Worm (Caenorhabditis elegans) whole organism, midembryonic: ENCODE results near the gene C06B3.6.

ENCODE experiments used
- T22C8.4 ChIP-seq: fragments of 200-800 bp; sonication (Bioruptor generic); IDR thresholded peaks from 2 replicates; pipeline ENCODE4 v1.3.6; 2022; ENCODE audit warnings: missing genetic modification characterization, missing compliant biosample characterization
- cog-1 ChIP-seq: sonication (generic microtip); optimal IDR thresholded peaks from 2 replicates; lab custom pipeline; 2016; ENCODE audit warnings: missing genetic modification characterization, missing compliant biosample characterization
- flt-1 ChIP-seq: fragments of 200-800 bp; sonication (Bioruptor generic); IDR thresholded peaks from 2 replicates; pipeline ENCODE4 v1.3.6; 2022; ENCODE audit warnings: missing genetic modification characterization, missing compliant biosample characterization
- klf-2 ChIP-seq: fragments of 200-800 bp; sonication (Bioruptor generic); conservative IDR thresholded peaks from 2 replicates; pipeline ENCODE4 v1.3.6; 2022; ENCODE audit warnings: missing genetic modification reagents, missing genetic modification characterization, missing compliant biosample characterization
- med-1 ChIP-seq: sonication (generic microtip); optimal IDR thresholded peaks from 2 replicates; lab custom pipeline; 2017; ENCODE audit warnings: missing genetic modification characterization, mild to moderate bottlenecking, missing compliant biosample characterization, antibody characterized with exemption, missing genetic modification reagents; ENCODE audit not compliant: insufficient read depth
- ref-1 ChIP-seq: fragments of 200-800 bp; sonication (Bioruptor generic); conservative IDR thresholded peaks from 2 replicates; pipeline ENCODE4 v1.3.6; 2022; ENCODE audit warnings: missing genetic modification reagents, missing genetic modification characterization, missing compliant biosample characterization
- tab-1 ChIP-seq: fragments of 200-800 bp; sonication (Bioruptor generic); IDR thresholded peaks from 2 replicates; pipeline ENCODE4 v1.3.6; 2022; ENCODE audit warnings: missing genetic modification characterization, missing compliant biosample characterization
- ztf-23 ChIP-seq: fragments of 200-800 bp; sonication (Bioruptor generic); IDR thresholded peaks from 2 replicates; pipeline ENCODE4 v1.3.6; 2022; ENCODE audit warnings: missing genetic modification reagents, missing genetic modification characterization, missing compliant biosample characterization
- ztf-29 ChIP-seq: fragments of 200-800 bp; sonication (Bioruptor generic); IDR thresholded peaks from 2 replicates; pipeline ENCODE4 v1.3.6; 2022; ENCODE audit warnings: missing genetic modification reagents, missing genetic modification characterization, missing compliant biosample characterization

The C06B3.6 gene

DNA sequence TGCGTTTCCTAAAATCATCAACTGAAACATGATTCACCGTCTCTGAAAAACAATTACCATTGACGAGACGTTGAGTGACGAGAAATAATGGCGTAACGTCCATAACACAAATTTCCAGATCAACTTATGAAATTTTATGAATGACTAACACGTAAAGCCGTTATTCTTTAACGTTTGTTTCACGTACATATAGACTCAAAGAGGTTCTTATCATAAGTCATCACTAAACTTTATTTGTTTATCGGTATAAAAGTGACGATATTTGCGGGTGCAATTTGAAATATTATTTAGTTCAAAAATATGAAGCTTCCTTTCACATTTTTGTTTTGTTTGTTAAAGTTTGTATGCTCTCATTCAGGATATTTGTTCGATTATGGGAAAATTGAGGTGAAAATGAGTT, 9.6 kb downstream of the C06B3.6 start, which contains the start of gene oac-3:
Gene oac-3, plus strand, starts transcription at position 301 of the 400 bp plus-strand sequence.
- no peak for TF ChIP-seq cog-1 (tag; lab: Kevin White, UChicago)
- no peak for TF ChIP-seq T22C8.4 (GFP tag; lab: Robert Waterston, UW)
- no peak for TF ChIP-seq klf-2 (GFP tag; lab: Robert Waterston, UW)
- TF ChIP-seq med-1 (GFP tag; lab: Kevin White, UChicago): no peak
- no peak for TF ChIP-seq ztf-23
- TF ChIP-seq flt-1 (GFP tag; lab: Robert Waterston, UW): no peak
- TF ChIP-seq ref-1 (GFP tag; lab: Robert Waterston, UW): no peak
- TF ChIP-seq ztf-29: no peak
- no peak for TF ChIP-seq tab-1 (GFP tag; lab: Robert Waterston, UW)

DNA sequence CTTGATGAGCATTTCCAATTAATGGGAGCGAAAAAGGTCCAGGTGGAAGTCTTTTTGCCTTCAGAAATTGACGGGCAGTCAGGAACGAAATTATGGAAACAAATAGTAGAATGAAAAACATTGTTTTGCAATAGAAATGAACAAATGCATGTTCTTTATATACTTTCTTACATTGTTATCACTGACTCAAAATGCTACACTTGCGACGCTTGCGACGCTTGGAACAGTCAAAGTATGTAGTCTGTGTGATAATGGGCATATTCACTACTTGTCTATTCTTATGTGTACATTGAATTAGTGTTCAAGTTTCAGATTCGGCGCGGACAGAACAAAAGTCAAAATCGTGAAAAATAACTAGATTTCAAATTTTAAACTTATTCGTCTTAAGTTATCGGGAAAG, 10.4 kb downstream of the C06B3.6 start, which contains the start of gene cyp-35C1:
Gene cyp-35C1, minus strand, starts transcription at position 132 of the 400 bp plus-strand sequence.
- TF ChIP-seq cog-1 (tag; lab: Kevin White, UChicago): no peak
- no peak for TF ChIP-seq klf-2 (GFP tag; lab: Robert Waterston, UW)
- no peak for TF ChIP-seq ztf-29
- no peak for TF ChIP-seq tab-1 (GFP tag; lab: Robert Waterston, UW)
- TF ChIP-seq ztf-23: no peak

DNA sequence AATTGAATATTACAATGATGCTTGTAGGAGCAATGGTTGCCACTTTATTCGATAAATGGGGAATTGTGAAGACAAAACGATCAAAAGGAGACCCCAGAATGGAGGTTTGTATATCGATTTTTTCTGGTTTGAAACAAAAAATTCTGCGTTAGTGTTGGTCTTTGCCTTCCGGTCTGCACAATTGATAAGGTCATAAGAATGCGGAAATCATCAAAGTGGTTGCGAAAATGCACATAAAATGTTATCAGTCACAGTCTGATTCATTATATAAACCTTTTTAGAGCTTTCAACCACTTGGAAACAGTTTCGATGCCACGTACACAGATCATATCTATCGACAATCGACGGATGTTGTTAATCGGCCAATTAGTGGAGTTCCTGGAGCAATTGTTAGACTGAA, 15.2 kb downstream of the C06B3.6 start:
- TF ChIP-seq ref-1 (GFP tag; lab: Robert Waterston, UW) (no peak), tab-1 (GFP tag; lab: Robert Waterston, UW) (no peak), T22C8.4 (GFP tag; lab: Robert Waterston, UW) (no peak), med-1 (GFP tag; lab: Kevin White, UChicago) (no peak)

DNA sequence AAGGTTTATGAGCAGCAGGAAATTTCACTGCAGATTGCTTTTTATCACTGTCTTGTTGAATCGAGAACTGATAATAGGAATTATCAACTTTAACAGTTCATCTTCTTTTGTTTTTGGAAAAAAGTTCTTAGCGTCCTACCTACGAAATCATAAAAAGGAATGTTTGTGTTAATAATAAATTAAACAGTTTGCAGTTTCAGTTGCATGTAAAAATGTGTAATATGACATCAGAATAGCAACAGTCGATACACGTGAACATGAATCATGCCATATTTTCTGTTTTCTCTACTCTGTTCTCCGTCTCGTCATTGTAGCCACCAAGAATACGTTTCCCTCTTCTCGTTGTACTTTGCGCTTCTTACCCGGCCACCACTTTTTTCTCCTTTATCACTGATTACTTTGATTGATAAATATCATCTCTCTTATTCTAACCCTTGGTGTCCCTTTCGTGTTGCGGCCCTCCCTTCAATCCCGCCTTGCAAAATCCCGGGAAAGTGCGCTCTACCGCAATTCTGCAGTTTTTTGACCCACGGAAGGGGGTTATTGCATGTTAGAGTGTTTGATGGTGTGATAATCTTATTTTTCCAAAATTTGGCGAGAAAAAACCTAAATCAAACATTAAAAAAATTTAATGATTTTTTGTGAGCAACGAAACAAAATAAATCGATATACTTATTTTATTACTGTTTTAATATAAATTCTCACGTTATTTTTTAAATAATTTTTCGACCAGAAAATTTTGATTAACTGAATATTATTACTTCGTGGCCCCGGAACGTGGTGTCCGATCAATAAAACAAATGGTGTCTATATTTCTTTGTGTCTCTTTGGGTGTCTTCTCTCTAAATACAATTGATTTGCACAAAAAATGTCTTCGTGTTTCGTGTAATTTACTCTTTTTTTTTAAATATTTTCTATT, 16.1 kb downstream of the C06B3.6 start, which contains the start of gene sptl-3:
Gene sptl-3, plus strand, starts transcription at position 869 of the 919 bp plus-strand sequence.
- TF ChIP-seq ztf-29: no peak
- no peak for TF ChIP-seq flt-1 (GFP tag; lab: Robert Waterston, UW)

DNA sequence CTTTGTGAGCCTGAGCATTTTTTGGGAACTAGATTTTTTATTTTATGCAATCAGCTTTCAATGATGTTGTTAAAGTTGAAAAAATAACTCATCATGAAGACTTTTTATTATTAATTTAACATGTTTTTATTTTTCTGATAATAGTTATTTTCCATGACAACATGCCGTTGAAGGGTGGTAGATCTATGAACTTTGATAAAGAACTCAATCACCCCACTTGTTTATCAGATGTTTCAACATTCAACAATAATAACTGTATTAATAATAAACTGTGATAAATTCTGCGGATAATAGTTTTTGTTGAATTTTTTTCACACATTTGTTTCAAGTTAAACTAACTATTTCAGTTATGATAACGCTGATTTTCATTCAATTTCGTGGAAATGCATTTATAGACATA, 17.3 kb downstream of the C06B3.6 start:
- no peak for TF ChIP-seq med-1 (GFP tag; lab: Kevin White, UChicago)
- no peak for TF ChIP-seq flt-1 (GFP tag; lab: Robert Waterston, UW)

DNA sequence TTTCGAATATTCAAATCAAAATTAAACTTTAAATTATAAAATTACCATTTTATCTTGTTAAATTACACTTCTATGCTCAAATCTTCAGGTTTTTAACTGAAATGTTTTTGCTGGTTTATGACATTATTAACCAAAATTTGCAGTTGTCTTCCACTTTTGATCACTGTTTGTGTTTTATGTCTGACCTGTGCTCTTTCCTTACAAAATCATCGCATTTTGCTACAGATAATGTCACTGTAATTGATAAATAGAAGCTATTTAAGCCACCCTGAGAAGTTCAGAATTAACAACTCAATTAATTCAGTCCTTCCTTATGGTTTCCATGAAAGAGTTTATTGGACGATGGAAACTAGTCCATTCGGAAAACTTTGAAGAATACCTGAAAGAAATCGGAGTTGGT, 18.3 kb downstream of the C06B3.6 start, which contains the start of gene lbp-8:
Gene lbp-8, plus strand, starts transcription at position 301 of the 400 bp plus-strand sequence.
- TF ChIP-seq klf-2 (GFP tag; lab: Robert Waterston, UW) (no peak), ztf-23 (no peak), T22C8.4 (GFP tag; lab: Robert Waterston, UW) (no peak), med-1 (GFP tag; lab: Kevin White, UChicago) (no peak), cog-1 (tag; lab: Kevin White, UChicago) (no peak), flt-1 (GFP tag; lab: Robert Waterston, UW) (no peak), tab-1 (GFP tag; lab: Robert Waterston, UW) (no peak), ztf-29 (no peak), ref-1 (GFP tag; lab: Robert Waterston, UW) (no peak)

DNA sequence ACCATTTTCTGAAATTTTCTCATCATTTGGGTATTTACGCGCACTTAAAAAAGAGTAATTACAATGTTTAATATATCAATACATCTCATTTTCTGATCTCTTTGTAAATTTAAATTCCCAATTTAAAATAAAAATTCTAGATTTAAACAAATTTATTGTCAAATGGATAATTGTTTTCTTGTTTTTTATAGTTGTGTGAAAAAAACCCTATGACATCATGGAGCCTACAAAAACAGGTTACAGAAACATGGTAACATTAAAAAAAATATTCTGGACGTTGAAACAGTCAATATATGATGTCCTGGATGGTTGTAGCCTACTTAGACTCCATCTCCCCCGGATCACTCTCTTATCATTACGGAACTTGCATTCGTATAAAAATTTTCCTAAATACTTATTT, 19.3 kb downstream of the C06B3.6 start, which contains the start of gene spp-12:
Gene spp-12, plus strand, starts transcription at position 301 of the 400 bp plus-strand sequence.
- TF ChIP-seq klf-2 (GFP tag; lab: Robert Waterston, UW): no peak
- no peak for TF ChIP-seq flt-1 (GFP tag; lab: Robert Waterston, UW)
- no peak for TF ChIP-seq T22C8.4 (GFP tag; lab: Robert Waterston, UW)
- TF ChIP-seq ztf-29: no peak
- no peak for TF ChIP-seq ztf-23

DNA sequence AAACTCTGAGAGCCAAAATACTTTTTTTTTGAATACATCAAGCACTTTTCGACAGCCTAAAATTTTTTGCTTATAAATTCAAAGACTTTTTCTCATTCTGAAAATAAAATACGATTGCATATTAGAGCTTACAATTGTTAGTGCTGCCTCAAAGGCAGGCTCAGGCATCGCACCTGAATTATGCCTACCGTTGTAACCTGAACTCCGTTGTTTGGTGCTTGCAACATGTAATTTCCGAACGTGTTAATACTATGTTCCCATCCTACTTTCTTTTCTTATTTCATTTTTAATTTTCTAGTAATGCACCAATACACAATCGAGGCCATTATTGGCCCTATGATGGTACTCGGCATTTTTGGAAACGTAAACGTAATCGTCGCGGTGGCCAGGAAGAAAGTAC, 21.4 kb downstream of the C06B3.6 start, which contains the start of gene srsx-19:
Gene srsx-19, plus strand, starts transcription at position 301 of the 400 bp plus-strand sequence.
- TF ChIP-seq ref-1 (GFP tag; lab: Robert Waterston, UW) (no peak), cog-1 (tag; lab: Kevin White, UChicago) (no peak), klf-2 (GFP tag; lab: Robert Waterston, UW) (no peak), flt-1 (GFP tag; lab: Robert Waterston, UW) (no peak), T22C8.4 (GFP tag; lab: Robert Waterston, UW) (no peak), ztf-23 (no peak), med-1 (GFP tag; lab: Kevin White, UChicago) (no peak), tab-1 (GFP tag; lab: Robert Waterston, UW) (no peak), ztf-29 (no peak)

DNA sequence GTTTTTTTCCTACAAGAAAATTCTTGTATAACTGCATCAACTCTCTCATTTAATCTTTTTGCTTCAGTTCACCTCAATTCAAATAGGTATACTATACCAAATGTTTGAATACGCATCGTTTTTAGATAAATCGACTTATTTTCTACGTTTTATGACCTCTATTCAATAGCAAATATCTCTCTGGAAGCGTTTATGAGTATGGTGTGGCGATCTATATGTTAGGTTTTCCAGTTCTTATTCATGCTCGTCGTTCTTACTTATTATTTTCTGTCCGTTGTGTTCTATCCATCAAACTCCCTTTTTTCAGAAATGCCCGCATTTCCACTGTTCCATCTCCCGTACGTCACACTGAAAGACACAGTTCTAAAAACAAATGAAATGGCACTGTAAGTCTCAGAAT, 28.2 kb downstream of the C06B3.6 start, which contains the start of gene T22G5.3:
Gene T22G5.3, plus strand, starts transcription at position 301 of the 400 bp plus-strand sequence.
- TF ChIP-seq flt-1 (GFP tag; lab: Robert Waterston, UW): no peak
- no peak for TF ChIP-seq tab-1 (GFP tag; lab: Robert Waterston, UW)
- TF ChIP-seq cog-1 (tag; lab: Kevin White, UChicago): no peak
- TF ChIP-seq ztf-29: no peak
- TF ChIP-seq ref-1 (GFP tag; lab: Robert Waterston, UW): no peak
- TF ChIP-seq klf-2 (GFP tag; lab: Robert Waterston, UW): no peak
- TF ChIP-seq ztf-23: no peak
- no peak for TF ChIP-seq med-1 (GFP tag; lab: Kevin White, UChicago)
- no peak for TF ChIP-seq T22C8.4 (GFP tag; lab: Robert Waterston, UW)

DNA sequence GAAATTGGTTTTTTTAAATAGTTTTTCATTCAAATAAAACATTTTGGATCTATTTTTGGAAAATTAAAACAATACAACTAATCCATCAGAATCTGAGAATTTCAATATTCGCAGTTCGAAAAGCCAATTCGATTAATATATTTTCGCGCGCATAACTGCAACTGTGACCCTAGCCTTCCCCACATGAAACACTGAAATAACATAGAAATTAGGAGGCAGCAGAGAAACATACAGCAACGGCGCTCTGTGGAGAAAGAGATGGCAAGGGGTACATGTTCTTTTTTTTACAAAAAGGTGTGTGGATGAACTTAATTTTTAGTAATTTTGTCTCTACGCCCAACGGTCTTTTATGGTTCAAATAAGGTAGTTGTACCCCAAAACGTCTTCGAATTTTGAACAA, 28.6 kb downstream of the C06B3.6 start:
- TF ChIP-seq klf-2 (GFP tag; lab: Robert Waterston, UW) (no peak), flt-1 (GFP tag; lab: Robert Waterston, UW) (no peak), ztf-23 (no peak)
